Fruit fly (Drosophila melanogaster) whole organism, larva: ENCODE results near the gene Hmgcr.

ENCODE experiments used
- noc ChIP-seq: fragments of 200-800 bp; sonication (Bioruptor generic); optimal IDR thresholded peaks from 3 replicates; lab custom pipeline; 2019; ENCODE audit warnings: missing biosample characterization, mild to moderate bottlenecking, missing genetic modification characterization, moderate library complexity

The Hmgcr gene

DNA sequence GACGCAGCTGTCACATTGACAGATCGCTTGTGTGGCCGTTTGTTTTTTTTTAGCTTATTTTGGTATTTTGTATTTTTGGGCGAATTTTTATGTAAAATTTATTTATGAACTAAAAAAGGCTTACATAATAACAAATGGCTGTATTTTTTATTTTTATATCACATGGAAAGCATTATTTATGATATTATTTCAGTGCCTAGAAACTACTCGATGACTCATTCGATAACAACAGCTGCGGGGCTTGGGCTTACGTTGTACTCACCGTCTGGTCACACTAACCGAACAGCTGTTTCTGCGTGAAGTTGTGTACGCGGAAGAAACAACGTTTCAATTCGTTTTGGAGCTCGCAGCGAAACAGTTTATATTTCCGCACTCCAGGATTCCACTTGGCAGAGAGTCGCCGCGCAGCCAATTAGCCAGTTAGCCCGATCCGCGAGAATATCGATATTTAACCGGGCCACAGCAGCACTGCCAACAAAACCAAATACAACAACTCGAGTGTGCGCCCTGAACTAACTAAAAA, at the start of gene Hmgcr, which contains the start of gene Rpn9:
Gene Hmgcr (plus strand): TSS at position 335 of the 523 bp plus-strand sequence.
Gene Rpn9 (minus strand): TSS at position 473 of the 523 bp plus-strand sequence.
- TF ChIP-seq noc: no peak

DNA sequence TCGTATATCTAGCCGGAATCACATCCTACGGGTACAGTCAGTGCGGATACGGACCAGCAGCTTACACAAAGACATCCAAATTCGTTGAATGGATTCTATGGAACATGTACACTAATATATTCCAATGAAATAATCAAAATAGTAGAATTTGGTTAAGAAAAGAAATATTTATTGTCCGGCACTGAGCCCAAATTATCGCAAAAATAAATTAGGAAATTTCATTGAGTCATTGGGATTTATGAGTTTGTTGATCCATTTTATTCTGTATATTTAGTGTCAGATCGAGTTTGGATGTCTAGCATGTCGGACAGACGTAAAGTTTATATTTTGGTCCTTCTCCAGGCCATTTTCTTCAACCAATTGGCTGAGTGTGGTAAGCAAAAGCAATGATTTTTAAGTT, 49.4 kb upstream of the Hmgcr start, which contains the start of gene CG18754:
Gene CG18754 (plus strand): TSS at position 301 of the 400 bp plus-strand sequence.
- no peak for TF ChIP-seq noc

DNA sequence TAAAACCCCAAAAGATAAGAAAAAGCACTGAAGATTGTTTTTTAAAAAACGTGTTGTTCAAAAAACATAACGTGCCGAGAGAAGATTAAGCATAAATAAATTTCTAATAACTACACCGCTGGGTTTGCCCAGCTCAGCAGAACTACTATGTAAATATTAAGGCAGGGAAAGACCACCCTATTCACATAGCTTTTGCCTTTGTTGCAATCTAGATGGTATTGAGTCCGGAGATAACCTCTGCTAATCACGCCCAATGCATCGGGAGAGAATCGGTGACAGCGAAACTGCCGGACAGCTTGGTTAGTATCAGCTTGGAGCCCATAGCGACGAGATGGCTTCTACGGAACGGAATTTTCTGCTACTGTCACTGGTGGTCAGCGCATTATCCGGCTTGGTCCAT, 47.2 kb upstream of the Hmgcr start, which contains the start of gene SPE:
Gene SPE (plus strand): TSS at position 301 of the 400 bp plus-strand sequence.
- TF ChIP-seq noc: no peak

DNA sequence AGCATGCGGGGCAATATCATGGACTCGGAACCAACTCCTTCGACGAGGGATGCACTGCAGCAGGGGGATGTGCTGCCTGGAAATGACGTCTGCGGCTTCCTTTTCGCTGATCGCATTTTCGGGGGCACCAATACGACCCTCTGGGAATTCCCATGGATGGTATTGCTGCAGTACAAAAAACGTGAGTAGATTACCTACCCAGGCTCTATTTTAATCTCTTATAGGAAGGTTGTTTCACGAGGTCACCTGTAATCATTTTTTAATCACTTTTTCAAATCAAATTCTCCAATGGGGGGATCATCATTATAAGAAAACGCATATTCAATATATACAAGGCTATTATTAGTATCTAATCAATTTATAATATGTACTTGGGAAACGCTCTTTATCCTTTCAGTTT, 46.2 kb upstream of the Hmgcr start:
- TF ChIP-seq noc: no peak

DNA sequence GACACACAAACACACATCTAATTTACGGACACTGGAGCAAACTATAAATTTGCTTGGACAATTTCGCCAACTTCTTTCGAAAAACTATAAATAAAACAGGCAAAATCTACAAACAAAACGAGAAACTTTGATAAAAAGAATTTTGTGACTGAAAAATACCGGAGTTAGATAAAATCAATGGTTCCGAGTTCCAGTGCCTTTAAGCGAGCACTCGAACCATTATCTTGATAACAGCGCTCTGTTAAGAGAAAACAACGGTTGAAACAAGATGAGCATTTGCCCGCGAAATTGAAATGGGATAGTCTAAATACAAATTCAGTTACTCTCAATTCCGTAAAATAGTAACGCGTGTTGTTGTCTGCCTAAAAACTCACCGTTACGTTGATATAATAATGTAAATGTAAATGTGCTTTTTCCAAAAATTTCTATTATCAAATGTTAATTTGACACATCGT, 38.5 kb upstream of the Hmgcr start, which contains the start of gene CG10254:
Gene CG10254 (minus strand): TSS at position 405 of the 455 bp plus-strand sequence.
- TF ChIP-seq noc: no peak

DNA sequence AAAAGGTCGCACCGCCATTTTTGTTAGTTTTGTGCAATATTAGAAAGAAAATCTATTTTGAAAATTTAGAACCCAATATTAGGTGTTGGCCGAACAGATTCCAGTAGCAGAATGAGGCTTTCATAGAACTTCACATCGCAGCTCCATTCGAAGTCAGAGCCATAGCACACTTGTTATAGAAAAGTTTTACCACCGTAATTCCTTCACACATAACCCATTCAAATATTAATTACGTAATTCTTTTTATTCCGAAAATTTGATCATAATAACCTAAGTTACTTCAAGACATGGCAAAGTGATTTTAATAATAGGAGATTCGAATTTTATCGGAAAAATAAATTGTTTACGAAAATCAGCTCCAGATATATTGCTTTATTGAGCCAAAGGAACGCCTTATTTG, 37.0 kb upstream of the Hmgcr start, which contains the start of gene CG10252:
Gene CG10252 (minus strand): TSS at position 101 of the 400 bp plus-strand sequence.
- TF ChIP-seq noc: no peak

DNA sequence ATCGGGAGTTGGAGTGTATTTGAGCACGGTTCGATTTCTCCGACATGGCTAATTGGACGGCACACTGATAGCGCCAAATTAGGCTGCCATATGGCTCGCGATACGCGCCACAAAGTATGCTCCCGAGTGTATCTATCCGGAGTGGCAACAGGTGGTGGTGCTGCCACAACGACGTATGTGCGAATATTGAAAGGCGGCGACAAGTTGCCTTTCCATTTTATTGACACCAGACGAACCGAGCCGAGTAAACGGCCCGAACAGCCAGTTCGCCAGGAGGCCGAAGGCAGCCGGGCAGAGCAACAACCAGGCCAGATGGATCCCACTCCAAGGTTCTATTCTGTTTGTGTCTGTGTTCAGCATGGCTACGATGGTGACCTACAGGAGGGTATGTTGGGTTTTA, 34.3 kb upstream of the Hmgcr start, which contains the start of gene prt:
Gene prt (minus strand): TSS at position 193 of the 400 bp plus-strand sequence.
- TF ChIP-seq noc: no peak

DNA sequence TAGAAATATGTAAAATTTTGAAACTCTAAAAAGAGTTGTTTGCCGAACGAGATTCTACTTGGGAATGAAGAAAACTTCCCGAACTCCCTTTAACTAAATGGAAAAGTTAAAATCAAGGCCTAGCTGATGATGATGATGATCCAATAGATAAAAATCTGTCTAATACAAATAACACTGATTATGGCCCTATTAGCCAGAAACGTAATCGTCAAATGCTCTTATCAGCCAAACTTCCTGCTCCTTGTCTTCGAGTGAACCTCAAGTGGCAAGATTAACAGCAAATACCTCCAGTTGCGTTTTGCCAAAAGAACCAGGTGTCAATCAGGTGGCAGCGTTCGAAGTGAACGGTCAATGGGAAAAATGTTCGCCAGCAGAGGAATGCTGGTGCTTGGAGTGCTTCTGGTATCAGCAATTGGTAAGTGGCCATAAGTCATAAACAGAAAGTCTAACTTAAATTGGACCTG, 32.8 kb upstream of the Hmgcr start, which contains the start of the genes CG31468 and Gba1a:
Gene CG31468 (minus strand): TSS at position 51 of the 464 bp plus-strand sequence.
Gene Gba1a (plus strand): TSS at position 318 of the 464 bp plus-strand sequence.
- no peak for TF ChIP-seq noc

DNA sequence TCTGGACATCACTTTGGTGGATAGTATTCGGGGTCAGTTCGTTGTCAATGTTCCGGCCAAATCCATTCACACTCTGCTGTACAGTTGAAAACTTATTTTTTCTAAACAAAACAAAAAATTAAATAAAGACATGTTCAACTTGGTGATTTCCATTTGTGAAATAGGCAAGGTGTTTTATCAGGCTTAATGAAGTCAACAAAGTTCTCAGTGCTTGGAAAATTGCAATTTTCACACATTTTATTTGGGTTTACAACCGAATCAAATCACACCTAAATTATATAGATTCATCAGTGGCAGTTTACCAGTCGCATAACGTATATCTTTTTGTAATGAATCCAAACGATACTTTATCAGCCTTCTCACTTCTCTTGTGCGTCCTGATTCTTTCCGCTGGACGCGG, 30.7 kb upstream of the Hmgcr start, which contains the start of gene Qsox4:
Gene Qsox4 (plus strand): TSS at position 301 of the 400 bp plus-strand sequence.
- TF ChIP-seq noc: no peak

DNA sequence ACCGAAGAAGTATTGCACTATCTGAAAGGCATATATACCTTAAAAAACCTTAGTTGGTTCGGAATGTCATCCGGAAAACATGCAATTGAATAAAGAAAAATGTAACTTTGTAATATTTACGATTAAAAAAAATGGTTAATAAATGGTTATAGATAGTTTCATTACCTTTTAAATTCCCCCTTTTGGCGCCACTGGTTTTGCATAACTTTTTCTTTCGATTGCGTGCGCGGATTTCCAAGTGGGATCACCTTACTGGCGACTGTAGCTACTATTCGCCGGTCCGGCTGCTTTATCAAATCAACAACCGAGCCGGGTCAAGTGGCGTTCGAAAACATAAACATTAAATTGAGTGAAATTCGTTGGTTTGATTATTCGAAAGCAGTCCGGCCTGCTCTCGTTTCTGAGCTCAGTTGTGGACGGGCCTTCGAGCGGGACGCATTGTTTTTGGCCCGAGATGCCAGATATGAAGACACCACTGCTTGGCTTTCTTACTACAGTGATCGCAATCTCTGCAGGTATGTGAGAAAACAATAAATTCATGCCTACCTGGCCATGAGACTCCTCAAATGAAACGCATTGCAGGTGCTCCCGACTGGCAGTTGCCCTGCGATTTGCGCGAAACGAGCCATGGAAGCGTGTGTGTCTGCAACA, 28.6 kb upstream of the Hmgcr start, which contains the start of gene Gba1b:
Gene Gba1b (plus strand): TSS at position 422 of the 651 bp plus-strand sequence.
- no peak for TF ChIP-seq noc

DNA sequence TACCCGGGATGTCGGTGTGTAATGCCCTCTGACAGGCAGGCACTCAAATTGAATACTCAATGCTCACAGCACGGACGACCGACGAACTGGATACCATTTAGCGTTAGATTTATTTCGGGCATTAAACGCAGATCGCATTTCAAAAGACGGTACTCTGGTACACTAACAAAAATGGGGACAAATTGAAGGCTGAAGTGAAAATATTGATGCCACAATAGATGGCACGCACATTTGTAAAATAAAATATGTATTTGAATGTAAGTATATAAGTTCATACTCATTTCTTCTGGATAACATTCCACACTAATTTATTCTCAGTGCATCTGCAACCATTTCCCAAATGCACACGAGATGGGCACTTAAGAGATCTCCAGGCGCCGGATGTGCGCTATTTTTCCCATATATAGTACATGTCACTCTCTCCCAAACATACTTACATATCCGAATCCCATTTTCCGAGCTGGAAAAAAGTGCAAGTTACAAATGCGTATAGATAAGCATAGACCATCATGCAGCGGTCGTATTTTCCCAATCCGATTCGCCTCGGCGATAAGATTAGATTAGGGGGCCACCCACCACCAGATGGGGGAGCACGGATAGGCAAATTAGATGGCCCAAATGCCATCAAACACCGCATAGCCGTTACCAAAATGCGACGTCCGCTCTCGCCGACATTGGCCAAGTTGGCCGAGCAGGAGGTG, 23.5 kb upstream of the Hmgcr start, which contains the start of gene CG10301:
Gene CG10301 (plus strand): TSS at position 651 of the 701 bp plus-strand sequence.
- no peak for TF ChIP-seq noc

DNA sequence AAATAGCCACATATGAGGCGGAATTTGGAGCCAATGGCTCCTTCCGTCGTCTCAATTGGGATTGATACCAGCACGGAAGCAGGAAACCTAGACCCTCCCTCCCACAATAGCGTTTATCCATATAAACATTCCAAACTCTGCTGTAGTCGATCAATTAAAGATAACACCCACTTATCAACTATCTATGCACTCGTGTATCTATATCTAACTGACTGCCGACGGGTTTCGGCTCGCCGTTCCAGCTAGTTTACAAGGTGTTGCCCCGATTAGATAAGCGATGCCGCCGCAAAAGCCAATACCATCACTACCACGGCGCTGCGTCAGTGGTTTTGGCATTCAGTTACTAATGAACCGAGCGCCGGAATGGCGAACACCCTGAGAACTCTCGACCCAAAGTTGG, 21.9 kb upstream of the Hmgcr start, which contains the start of gene CG10300:
Gene CG10300 (plus strand): TSS at position 333 of the 400 bp plus-strand sequence.
- no peak for TF ChIP-seq noc

DNA sequence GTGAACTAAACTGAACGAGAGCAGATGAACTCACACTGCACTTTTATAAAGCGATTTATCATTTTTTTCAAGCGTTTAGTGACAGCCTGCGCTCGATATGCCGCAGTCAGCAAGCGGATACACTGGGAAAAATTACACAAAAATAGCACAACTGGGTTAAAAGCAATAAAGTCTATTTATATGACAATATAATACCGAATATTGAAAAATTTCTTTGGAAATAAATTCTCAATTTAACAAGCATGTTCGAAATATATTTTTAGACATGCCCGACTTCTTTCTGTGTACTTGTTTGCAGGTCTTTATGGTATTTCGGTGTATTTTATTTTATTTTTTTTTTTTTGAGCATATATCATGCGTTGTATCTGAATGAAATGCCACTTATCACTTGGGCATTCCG, 19.2 kb upstream of the Hmgcr start:
- no peak for TF ChIP-seq noc

DNA sequence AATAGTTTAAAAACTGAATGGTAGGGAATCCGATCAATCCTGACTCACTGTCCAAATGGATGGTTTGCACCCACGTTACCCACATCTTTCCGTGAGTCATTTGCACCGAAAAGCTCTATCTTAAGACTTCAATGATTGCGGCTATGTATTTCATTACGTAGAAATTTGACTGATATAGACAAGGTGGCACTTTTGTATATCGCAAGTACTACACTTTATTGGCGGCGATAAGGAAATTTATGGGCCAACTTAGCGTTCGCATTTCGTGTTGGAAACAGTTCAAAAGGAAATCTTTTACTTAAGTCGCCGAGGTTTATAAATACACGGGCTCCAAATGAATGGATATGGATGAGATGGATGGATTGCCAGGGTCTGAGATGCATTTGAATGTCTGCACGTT, 18.3 kb upstream of the Hmgcr start:
- TF ChIP-seq noc: peak; percentile 42

DNA sequence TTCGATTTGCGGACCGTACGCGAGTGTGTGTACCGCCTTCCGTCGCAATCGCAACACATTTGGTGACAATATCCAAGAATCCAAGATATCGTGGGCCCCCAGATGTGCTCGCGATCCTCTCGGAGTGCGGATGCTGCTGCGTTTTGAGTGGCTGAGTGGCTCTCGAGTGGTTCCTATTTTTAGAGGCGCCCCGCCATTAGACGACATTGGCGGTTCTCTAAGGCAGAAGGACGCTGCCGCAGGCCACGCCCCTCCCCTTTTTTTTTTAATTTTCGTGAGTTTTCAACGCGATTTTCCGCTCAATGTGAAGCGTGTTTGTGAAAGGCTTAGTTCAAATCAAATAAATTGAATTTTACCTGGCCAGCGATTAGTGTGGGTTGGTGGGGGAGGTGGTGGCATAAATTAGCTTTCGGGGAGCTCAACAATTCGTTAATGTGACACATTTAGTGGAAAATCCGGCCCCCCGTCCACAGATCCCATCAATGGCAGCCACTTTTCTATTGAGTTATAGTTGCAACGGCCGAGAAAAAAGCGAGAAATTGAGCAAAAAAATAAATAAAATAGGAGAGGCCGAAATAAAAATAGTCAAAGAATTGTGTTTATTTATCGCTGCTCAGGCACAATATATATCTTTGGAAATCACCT, 14.7 kb upstream of the Hmgcr start, which contains the start of gene nau:
Gene nau (minus strand): TSS at position 61 of the 645 bp plus-strand sequence.
- no peak for TF ChIP-seq noc

DNA sequence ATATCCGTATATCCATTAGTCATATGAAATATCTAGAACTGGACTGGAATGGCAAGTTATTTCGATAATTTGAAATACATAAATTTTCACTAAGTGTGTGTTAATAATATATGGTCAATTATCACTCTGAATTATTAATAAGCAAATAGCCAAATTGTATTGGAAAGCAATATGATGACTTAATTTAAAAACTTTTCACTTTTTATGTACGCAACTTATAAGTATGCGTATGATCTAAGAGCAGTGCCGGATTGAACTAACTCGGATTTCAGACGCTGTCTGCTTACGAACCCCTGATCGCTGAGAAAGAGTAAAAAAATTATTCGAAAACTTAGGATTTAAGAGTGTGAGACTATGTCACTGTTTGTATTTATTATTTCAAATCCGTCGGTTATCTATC, 11.6 kb upstream of the Hmgcr start, which contains the start of gene CG10232:
Gene CG10232 (minus strand): TSS at position 101 of the 400 bp plus-strand sequence.
- TF ChIP-seq noc: no peak
